In the genomic region with DNA sequence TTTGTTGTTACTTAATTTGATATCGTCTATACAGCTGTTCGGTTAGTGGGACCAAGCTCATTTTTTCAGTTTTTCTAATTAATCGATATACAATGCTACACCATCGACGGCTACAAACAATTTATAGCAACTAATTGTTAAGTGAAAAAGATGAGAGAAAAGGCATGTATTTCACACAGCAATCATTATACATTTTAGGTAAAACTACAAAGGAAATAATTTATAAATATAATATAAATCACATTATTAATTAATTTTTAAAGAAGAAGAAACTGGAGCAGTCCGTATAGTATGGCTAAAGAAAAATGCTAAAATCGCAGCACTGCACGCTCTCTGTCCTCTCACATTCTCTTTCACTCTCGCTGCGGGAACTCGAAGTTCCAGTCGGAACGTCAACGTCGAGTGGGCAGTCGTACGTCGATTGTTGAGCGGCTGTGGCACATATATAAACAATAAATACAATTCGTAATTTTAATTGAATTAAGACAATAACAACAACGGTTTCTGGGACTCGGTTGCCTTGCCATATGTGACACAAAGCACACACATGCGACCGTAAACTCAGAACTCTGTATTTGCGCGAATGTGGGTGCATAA, we compare ENCODE assay signal across 1 fruit fly cellular context.
TF ChIP-seq lines count a peak whose summit lies in the region.

Gene CG14450, minus strand, starts transcription at position 51 of the 597 bp plus-strand sequence.
Gene CG11367, plus strand, starts transcription at position 373 of the 597 bp plus-strand sequence.

TF ChIP-seq in whole organism, embryonic, 481 proteins besides CTCF, POLR2A, EP300 and RAD21 (continued from another document):
- TF ChIP-seq CG33213 (GFP tag; optimal IDR thresholded peaks at IDR 0.05; lab: Kevin White, UChicago) (no peak), CG12104 (GFP tag; optimal IDR thresholded peaks at IDR 0.05; lab: Kevin White, UChicago) (peak; percentile 7), CkIIα-i1 (GFP tag; IDR thresholded peaks at IDR 0.05; lab: Robert Waterston, UW) (no peak), stwl (tag; optimal IDR thresholded peaks at IDR 0.05; lab: Kevin White, UChicago) (peak; percentile 51), TFAM (GFP tag; optimal IDR thresholded peaks at IDR 0.05; lab: Kevin White, UChicago) (no peak), cato (GFP tag; optimal IDR thresholded peaks at IDR 0.05; lab: Kevin White, UChicago; ENCODE audit: borderline replicate concordance) (no peak), CG9817 (tag; optimal IDR thresholded peaks at IDR 0.05; lab: Kevin White, UChicago) (peak; percentile 5), NfI (GFP tag; optimal IDR thresholded peaks at IDR 0.05; lab: Kevin White, UChicago) (peak; percentile 5), br (optimal IDR thresholded peaks at IDR 0.05; lab: Kevin White, UChicago) (no peak), cas (GFP tag; IDR thresholded peaks at IDR 0.05; lab: Robert Waterston, UW) (no peak), Atf3 (GFP tag; optimal IDR thresholded peaks at IDR 0.05; lab: Kevin White, UChicago) (no peak), Gug (GFP tag; IDR thresholded peaks at IDR 0.05; lab: Robert Waterston, UW) (no peak), CG12391 (tag; optimal IDR thresholded peaks at IDR 0.05; lab: Kevin White, UChicago) (peak; percentile 68), prd (optimal IDR thresholded peaks at IDR 0.05; lab: Kevin White, UChicago) (no peak), prd (GFP tag; IDR thresholded peaks at IDR 0.05; lab: Robert Waterston, UW) (0 out of 3 replicates have a peak, but pooled peaks have one; percentile 10), Dfd (GFP tag; optimal IDR thresholded peaks at IDR 0.05; lab: Kevin White, UChicago) (no peak), CG6813 (GFP tag; optimal IDR thresholded peaks at IDR 0.05; lab: Kevin White, UChicago) (no peak), Drgx (GFP tag; IDR thresholded peaks at IDR 0.05; lab: Robert Waterston, UW) (no peak), CG10274 (GFP tag; optimal IDR thresholded peaks at IDR 0.05; lab: Kevin White, UChicago) (no peak), btn (GFP tag; optimal IDR thresholded peaks at IDR 0.05; lab: Kevin White, UChicago) (no peak), CG6654 (GFP tag; optimal IDR thresholded peaks at IDR 0.05; lab: Kevin White, UChicago) (no peak), sens (GFP tag; lab: Kevin White, UChicago) (peak; percentile 70), CG11456 (GFP tag; IDR thresholded peaks at IDR 0.05; lab: Robert Waterston, UW) (no peak), twi (tag; optimal IDR thresholded peaks at IDR 0.05; lab: Kevin White, UChicago) (peak; percentile 65), Fer2 (tag; optimal IDR thresholded peaks at IDR 0.05; lab: Kevin White, UChicago) (no peak), D (optimal IDR thresholded peaks at IDR 0.05; lab: Kevin White, UChicago) (no peak), D (GFP tag; optimal IDR thresholded peaks at IDR 0.05; lab: Kevin White, UChicago) (peak; percentile 21), CG9215 (GFP tag; IDR thresholded peaks at IDR 0.05; lab: Robert Waterston, UW) (no peak), CG6791 (GFP tag; IDR thresholded peaks at IDR 0.05; lab: Robert Waterston, UW; ENCODE audit: partially characterized antibody) (no peak), MTF-1 (GFP tag; optimal IDR thresholded peaks at IDR 0.05; lab: Kevin White, UChicago; ENCODE audit: borderline replicate concordance) (peak; percentile 31), CG7839 (tag; optimal IDR thresholded peaks at IDR 0.05; lab: Kevin White, UChicago) (peak; percentile 30), Max (GFP tag; optimal IDR thresholded peaks at IDR 0.05; lab: Kevin White, UChicago) (no peak), CG3847 (GFP tag; IDR thresholded peaks at IDR 0.05; lab: Robert Waterston, UW) (0 out of 2 replicates have a peak, but pooled peaks have one; percentile 21), insv (GFP tag; optimal IDR thresholded peaks at IDR 0.05; lab: Kevin White, UChicago) (peak in 1 of 2 experiments; percentile 80), ab (GFP tag; optimal IDR thresholded peaks at IDR 0.05; lab: Kevin White, UChicago) (no peak), CG30403 (GFP tag; optimal IDR thresholded peaks at IDR 0.05; lab: Kevin White, UChicago) (peak; percentile 9), CG14860 (GFP tag; IDR thresholded peaks at IDR 0.05; lab: Robert Waterston, UW; ENCODE audit: partially characterized antibody) (0 out of 3 replicates have a peak, but pooled peaks have one; percentile 36)
